Fruit fly (Drosophila melanogaster) whole organism, prepupa: ENCODE data around the gene nmd.

Experiments used
- Blimp-1 ChIP-seq: fragments of 200-800 bp; sonication (Bioruptor generic); optimal IDR thresholded peaks from 3 replicates; lab custom pipeline; 2017; ENCODE audit warnings: missing biosample characterization, missing genetic modification characterization, mild to moderate bottlenecking, moderate library complexity, missing genetic modification reagents
- OdsH ChIP-seq: fragments of 200-800 bp; sonication (Bioruptor generic); optimal IDR thresholded peaks from 3 replicates; lab custom pipeline; 2016; ENCODE audit warnings: missing biosample characterization, missing genetic modification characterization
- Sox102F ChIP-seq: fragments of 200-800 bp; sonication (Bioruptor generic); optimal IDR thresholded peaks from 2 replicates; lab custom pipeline; 2016; ENCODE audit warnings: missing biosample characterization, mild to moderate bottlenecking, missing genetic modification characterization
- salr ChIP-seq, 2 experiments: fragments of 200-800 bp; sonication (Bioruptor generic); optimal IDR thresholded peaks; 3 replicates each; lab custom pipeline; 2016 to 2018; ENCODE audit warnings: missing biosample characterization in 2 of 2, missing genetic modification characterization in 2 of 2, mild to moderate bottlenecking in 1 of 2
- svp ChIP-seq: fragments of 200-800 bp; sonication (Bioruptor generic); peaks from one replicate; lab custom pipeline; 2016; ENCODE audit warnings: missing biosample characterization, missing genetic modification characterization

DNA sequence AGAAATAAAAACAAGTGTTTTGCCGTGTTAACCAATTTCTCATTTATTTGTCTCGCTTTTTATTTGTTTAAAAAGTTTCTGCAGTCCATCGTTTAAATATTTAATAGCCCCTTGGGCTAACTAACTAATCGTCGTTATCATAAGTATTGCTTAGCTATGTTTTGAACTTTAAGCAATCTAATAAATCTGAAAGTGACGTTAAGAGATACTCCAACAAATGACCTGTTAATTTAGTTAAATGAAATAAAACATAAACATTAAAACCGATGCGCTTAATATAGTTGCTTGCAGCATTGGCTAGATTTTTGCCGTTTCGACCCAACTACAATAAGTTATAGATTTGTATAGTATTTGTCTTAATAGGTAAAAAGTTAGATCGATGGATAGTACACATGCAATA is 42.0 kb downstream of the nmd start:
- TF ChIP-seq Blimp-1 (GFP tag; lab: Kevin White, UChicago) (no peak), OdsH (GFP tag; lab: Kevin White, UChicago) (no peak), salr (GFP tag; optimal IDR thresholded peaks at IDR 0.05; lab: Kevin White, UChicago) (no peak), Sox102F (GFP tag; lab: Kevin White, UChicago) (no peak), svp (GFP tag; lab: Kevin White, UChicago) (no peak)
